Worm (Caenorhabditis elegans) whole organism, L2 larva: ENCODE results near the gene srab-14.

Experiments used
- C34F6.9 ChIP-seq: fragments of 150-350 bp; optimal IDR thresholded peaks from 2 replicates; lab custom pipeline; 2014; ENCODE audit warnings: missing biosample characterization, missing genetic modification characterization
- F13H6.1 ChIP-seq: sonication (generic microtip); optimal IDR thresholded peaks from 2 replicates; lab custom pipeline; 2016; ENCODE audit warnings: missing genetic modification characterization, missing compliant biosample characterization
- R02D3.7 ChIP-seq: fragments of 150-350 bp; optimal IDR thresholded peaks from 2 replicates; lab custom pipeline; 2014; ENCODE audit warnings: missing biosample characterization, missing genetic modification characterization
- Y55F3AM.14 ChIP-seq: fragments of 200-800 bp; sonication (Bioruptor generic); optimal IDR thresholded peaks from 2 replicates; lab custom pipeline; 2018; ENCODE audit warnings: mild to moderate bottlenecking, missing genetic modification characterization, missing compliant biosample characterization
- ZK546.5 ChIP-seq: sonication (generic microtip); optimal IDR thresholded peaks from 2 replicates; lab custom pipeline; 2017; ENCODE audit warnings: missing biosample characterization, missing genetic modification characterization
- alr-1 ChIP-seq: fragments of 150-350 bp; optimal IDR thresholded peaks from 2 replicates; lab custom pipeline; 2014; ENCODE audit warnings: missing biosample characterization, missing genetic modification characterization
- ama-1 ChIP-seq: fragments of 150-350 bp; optimal IDR thresholded peaks from 2 replicates; lab custom pipeline; 2018; ENCODE audit warnings: inconsistent platforms
- blmp-1 ChIP-seq: sonication (generic microtip); optimal IDR thresholded peaks from 2 replicates; lab custom pipeline; 2017; ENCODE audit warnings: missing genetic modification characterization, mild to moderate bottlenecking, missing compliant biosample characterization, antibody characterized with exemption, moderate library complexity; ENCODE audit not compliant: insufficient read depth
- crh-2 ChIP-seq: sonication (generic microtip); optimal IDR thresholded peaks from 2 replicates; lab custom pipeline; 2017; ENCODE audit warnings: missing biosample characterization, missing genetic modification characterization
- elt-1 ChIP-seq: fragments of 150-350 bp; optimal IDR thresholded peaks from 2 replicates; lab custom pipeline; 2014; ENCODE audit warnings: missing biosample characterization, missing genetic modification characterization
- gmeb-1 ChIP-seq: fragments of 150-350 bp; optimal IDR thresholded peaks from 2 replicates; lab custom pipeline; 2014; ENCODE audit warnings: missing biosample characterization, missing genetic modification characterization
- lin-39 ChIP-seq: fragments of 150-350 bp; optimal IDR thresholded peaks from 2 replicates; lab custom pipeline; 2014; ENCODE audit warnings: missing biosample characterization, missing genetic modification reagents, missing genetic modification characterization
- lsy-2 ChIP-seq, 2 experiments: fragments of 150-350 bp in 1 of 2; sonication (generic microtip) in 1 of 2; optimal IDR thresholded peaks; 2 replicates each; lab custom pipeline; 2014 to 2017; ENCODE audit warnings: missing biosample characterization in 2 of 2, missing genetic modification characterization in 2 of 2
- mab-5 ChIP-seq: fragments of 150-350 bp; optimal IDR thresholded peaks from 2 replicates; lab custom pipeline; 2014; ENCODE audit warnings: missing biosample characterization, missing genetic modification characterization
- mbf-1 ChIP-seq: sonication (generic microtip); optimal IDR thresholded peaks from 2 replicates; lab custom pipeline; 2017; ENCODE audit warnings: missing biosample characterization, missing genetic modification characterization
- nhr-10 ChIP-seq: sonication (generic microtip); optimal IDR thresholded peaks from 2 replicates; lab custom pipeline; 2017; ENCODE audit warnings: missing biosample characterization, missing genetic modification characterization
- nhr-12 ChIP-seq: fragments of 150-350 bp; optimal IDR thresholded peaks from 2 replicates; lab custom pipeline; 2014; ENCODE audit warnings: missing biosample characterization, missing genetic modification characterization
- nhr-21 ChIP-seq: fragments of 150-350 bp; optimal IDR thresholded peaks from 2 replicates; lab custom pipeline; 2014; ENCODE audit warnings: missing biosample characterization, missing genetic modification characterization
- nhr-23 ChIP-seq: fragments of 150-350 bp; optimal IDR thresholded peaks from 2 replicates; lab custom pipeline; 2014; ENCODE audit warnings: missing biosample characterization, missing genetic modification reagents, missing genetic modification characterization
- nhr-237 ChIP-seq: fragments of 150-350 bp; optimal IDR thresholded peaks from 2 replicates; lab custom pipeline; 2014; ENCODE audit warnings: missing biosample characterization, missing genetic modification characterization
- nhr-25 ChIP-seq: fragments of 150-350 bp; sonication (generic microtip); optimal IDR thresholded peaks from 3 replicates; lab custom pipeline; 2014; ENCODE audit warnings: missing biosample characterization, missing genetic modification characterization
- nhr-6 ChIP-seq: fragments of 150-350 bp; optimal IDR thresholded peaks from 2 replicates; lab custom pipeline; 2014; ENCODE audit warnings: missing biosample characterization, missing genetic modification characterization
- nhr-77 ChIP-seq: fragments of 150-350 bp; optimal IDR thresholded peaks from 2 replicates; lab custom pipeline; 2014; ENCODE audit warnings: missing biosample characterization, missing genetic modification characterization
- sem-4 ChIP-seq: fragments of 150-350 bp; optimal IDR thresholded peaks from 2 replicates; lab custom pipeline; 2014; ENCODE audit warnings: missing biosample characterization, missing genetic modification reagents, missing genetic modification characterization
- skn-1 ChIP-seq: sonication (generic microtip); optimal IDR thresholded peaks from 2 replicates; lab custom pipeline; 2017; ENCODE audit warnings: missing biosample characterization, missing genetic modification characterization
- sma-3 ChIP-seq: sonication (generic microtip); optimal IDR thresholded peaks from 2 replicates; lab custom pipeline; 2016; ENCODE audit warnings: missing genetic modification reagents, missing genetic modification characterization, missing compliant biosample characterization
- sma-9 ChIP-seq, 2 experiments: fragments of 150-350 bp in 1 of 2; sonication (generic microtip) in 1 of 2; optimal IDR thresholded peaks; 2 replicates each; lab custom pipeline; 2014 to 2016; ENCODE audit warnings: missing genetic modification characterization in 2 of 2, mild to moderate bottlenecking in 1 of 2, missing biosample characterization in 1 of 2, missing compliant biosample characterization in 1 of 2, missing genetic modification reagents in 1 of 2, moderate library complexity in 1 of 2
- snpc-4 ChIP-seq: fragments of 150-350 bp; optimal IDR thresholded peaks from 2 replicates; lab custom pipeline; 2014; ENCODE audit warnings: missing biosample characterization, missing genetic modification characterization
- unc-55 ChIP-seq: fragments of 150-350 bp; sonication (generic microtip); optimal IDR thresholded peaks from 3 replicates; lab custom pipeline; 2014; ENCODE audit warnings: missing biosample characterization, missing genetic modification reagents, missing genetic modification characterization
- zag-1 ChIP-seq: fragments of 150-350 bp; optimal IDR thresholded peaks from 2 replicates; lab custom pipeline; 2014; ENCODE audit warnings: missing biosample characterization, missing genetic modification characterization
- ztf-1 ChIP-seq: fragments of 200-800 bp; sonication (Bioruptor generic); conservative IDR thresholded peaks from 2 replicates; pipeline ENCODE4 v1.3.6; 2022; ENCODE audit warnings: missing genetic modification characterization, missing compliant biosample characterization
- ztf-11 ChIP-seq: sonication (generic microtip); optimal IDR thresholded peaks from 2 replicates; lab custom pipeline; 2017; ENCODE audit warnings: missing biosample characterization, missing genetic modification characterization
- ztf-4 ChIP-seq: fragments of 150-350 bp; optimal IDR thresholded peaks from 2 replicates; lab custom pipeline; 2014; ENCODE audit warnings: missing biosample characterization, missing genetic modification characterization

srab-14 gene

ce11 chrII:7521420-7521819 lies 22.1 kb upstream of the srab-14 start:
- no peak for TF ChIP-seq blmp-1 (tag; lab: Kevin White, UChicago)
- no peak for TF ChIP-seq mbf-1 (tag; lab: Kevin White, UChicago)
- no peak for TF ChIP-seq nhr-21 (tag; lab: Kevin White, UChicago)

ce11 chrII:7519221-7519620 lies 19.9 kb upstream of the srab-14 start, which contains the start of gene glb-9:
glb-9 (minus strand) TSS chrII:7519321.
- TF ChIP-seq ztf-11 (tag; lab: Kevin White, UChicago) = no peak
- TF ChIP-seq gmeb-1 (tag; lab: Kevin White, UChicago) = no peak
- no peak for TF ChIP-seq lsy-2 (tag; optimal IDR thresholded peaks at IDR 0.05; lab: Kevin White, UChicago)
- no peak for TF ChIP-seq crh-2 (tag; lab: Kevin White, UChicago)
- TF ChIP-seq Y55F3AM.14 (GFP tag; lab: Kevin White, UChicago) = no peak
- TF ChIP-seq, all 48 proteins: peak for 0

- no peak for TF ChIP-seq mab-5 (tag; lab: Kevin White, UChicago)
- TF ChIP-seq lin-39 = no peak
- no peak for TF ChIP-seq crh-2 (tag; lab: Kevin White, UChicago)
- no peak for TF ChIP-seq alr-1 (tag; lab: Kevin White, UChicago)
- TF ChIP-seq ztf-4 (tag; lab: Kevin White, UChicago) = no peak
- TF ChIP-seq ztf-1 = no peak
- TF ChIP-seq snpc-4 = no peak
- TF ChIP-seq F13H6.1 = no peak
- no peak for TF ChIP-seq sma-9 (GFP tag; optimal IDR thresholded peaks at IDR 0.05; lab: Kevin White, UChicago)
- TF ChIP-seq sma-9 (tag; optimal IDR thresholded peaks at IDR 0.05; lab: Kevin White, UChicago) = no peak
- TF ChIP-seq sma-3 (GFP tag; lab: Kevin White, UChicago) = no peak
- no peak for TF ChIP-seq ztf-11 (tag; lab: Kevin White, UChicago)
- TF ChIP-seq skn-1 = no peak
- TF ChIP-seq nhr-12 (tag; lab: Kevin White, UChicago) = no peak
- TF ChIP-seq zag-1 (tag; lab: Kevin White, UChicago) = no peak
These were observed 5.7 kb upstream of the srab-14 start, which contains the start of gene C28F5.1 for ce11 chrII:7505005-7505404. C28F5.1 (plus strand) TSS chrII:7505305.

ce11 chrII:7496070-7496469 lies 3.2 kb downstream of the srab-14 start, which contains the start of gene spi-1:
spi-1 (plus strand) TSS chrII:7496247.
- TF ChIP-seq nhr-77 = no peak
- TF ChIP-seq blmp-1 (tag; lab: Kevin White, UChicago) = peak; percentile 67

- TF ChIP-seq nhr-6 = no peak
- no peak for TF ChIP-seq ZK546.5 (tag; lab: Kevin White, UChicago)
- no peak for TF ChIP-seq zag-1 (tag; lab: Kevin White, UChicago)
- TF ChIP-seq nhr-10 (tag; lab: Kevin White, UChicago) = no peak
- no peak for TF ChIP-seq nhr-25
- TF ChIP-seq unc-55 (GFP tag; lab: Kevin White, UChicago) = no peak
- no peak for TF ChIP-seq nhr-23 (tag; lab: Kevin White, UChicago)
- no peak for TF ChIP-seq ama-1
- TF ChIP-seq elt-1 (tag; lab: Kevin White, UChicago) = no peak
- TF ChIP-seq, all 48 proteins: peak for 0
These were observed 5.1 kb downstream of the srab-14 start, which contains the start of gene R10H1.1 for ce11 chrII:7494155-7494554. R10H1.1 (plus strand) TSS chrII:7494455.

ce11 chrII:7493599-7493998 lies 5.7 kb downstream of the srab-14 start, which contains the start of gene nas-23:
nas-23 (minus strand) TSS chrII:7493699.
- no peak for TF ChIP-seq C34F6.9 (tag; lab: Kevin White, UChicago)
- no peak for TF ChIP-seq ama-1
- no peak for TF ChIP-seq nhr-10 (tag; lab: Kevin White, UChicago)
- no peak for TF ChIP-seq nhr-237 (tag; lab: Kevin White, UChicago)
- TF ChIP-seq F13H6.1 = no peak
- no peak for TF ChIP-seq sem-4
- TF ChIP-seq Y55F3AM.14 (GFP tag; lab: Kevin White, UChicago) = no peak
- no peak for TF ChIP-seq snpc-4
- no peak for TF ChIP-seq R02D3.7 (tag; lab: Kevin White, UChicago)
- TF ChIP-seq nhr-12 (tag; lab: Kevin White, UChicago) = no peak
